Worm (Caenorhabditis elegans): ENCODE data around the gene ZK354.7.
"Not testable (repeated sequence)": the region's sequence is repeated elsewhere in the genome, so short reads cannot be mapped to it uniquely, and the experiment has no call there.

- TF ChIP-seq nhr-237 (tag; optimal IDR thresholded peaks at IDR 0.05); jun-1 (tag; optimal IDR thresholded peaks at IDR 0.05); unc-62 (GFP tag; optimal IDR thresholded peaks at IDR 0.05): not testable (repeated sequence)
Measured at ce11 chrIV:5256731-5257130, 46.2 kb downstream of the ZK354.7 start, which contains the start of gene F36H12.9.
